Worm (Caenorhabditis elegans) whole organism, young adult: ENCODE measurements around the gene Y104H12D.2.

Experiments
- F39B2.1 ChIP-seq: fragments of 200-800 bp; sonication (Bioruptor generic); IDR thresholded peaks from 2 replicates; pipeline ENCODE4 v1.3.6; 2022; ENCODE audit warnings: missing genetic modification reagents, missing genetic modification characterization, missing compliant biosample characterization
- chd-7 ChIP-seq: sonication (generic microtip); optimal IDR thresholded peaks from 2 replicates; lab custom pipeline; 2016; ENCODE audit warnings: mild to moderate bottlenecking, missing genetic modification characterization, moderate library complexity, missing compliant biosample characterization
- ekl-4 ChIP-seq: fragments of 200-800 bp; sonication (Bioruptor generic); IDR thresholded peaks from 2 replicates; pipeline ENCODE4 v1.3.6; 2022; ENCODE audit warnings: missing genetic modification reagents, missing genetic modification characterization, missing compliant biosample characterization
- hlh-26 ChIP-seq: fragments of 200-800 bp; sonication (Bioruptor generic); conservative IDR thresholded peaks from 2 replicates; pipeline ENCODE4 v1.3.6; 2022; ENCODE audit warnings: missing genetic modification reagents, missing genetic modification characterization, missing compliant biosample characterization
- let-607 ChIP-seq, 2 experiments: fragments of 200-800 bp in 1 of 2; sonication (Bioruptor generic) in 1 of 2; sonication (generic microtip) in 1 of 2; optimal IDR thresholded peaks; 2 replicates each; lab custom pipeline; 2016 to 2018; ENCODE audit warnings: mild to moderate bottlenecking in 2 of 2, missing compliant biosample characterization in 2 of 2, missing genetic modification characterization in 2 of 2, moderate library complexity in 2 of 2, missing genotype in 1 of 2
- rpc-1 ChIP-seq, 2 experiments: fragments of 150-350 bp in 1 of 2; sonication (generic microtip) in 1 of 2; optimal IDR thresholded peaks; 2 replicates each; lab custom pipeline; 2014 to 2018; ENCODE audit warnings: missing biosample characterization in 1 of 2, missing genetic modification characterization in 1 of 2, missing genetic modification reagents in 1 of 2, missing genotype in 1 of 2
- unc-62 ChIP-seq: fragments of 150-350 bp; optimal IDR thresholded peaks from 2 replicates; lab custom pipeline; 2014; ENCODE audit warnings: missing biosample characterization, missing genetic modification reagents, missing genetic modification characterization

ce11 chrIV:1209813-1210212 is 32.0 kb downstream of the Y104H12D.2 start:
- no peak for TF ChIP-seq chd-7
- no peak for TF ChIP-seq let-607 (tag; optimal IDR thresholded peaks at IDR 0.05; lab: Kevin White, UChicago)
- no peak for TF ChIP-seq ekl-4 (GFP tag; lab: Robert Waterston, UW)
- TF ChIP-seq F39B2.1 (GFP tag; lab: Robert Waterston, UW): no peak
- no peak for TF ChIP-seq unc-62 (GFP tag; lab: Kevin White, UChicago)
- no peak for TF ChIP-seq rpc-1 (optimal IDR thresholded peaks at IDR 0.05; lab: Kevin White, UChicago)
- no peak for TF ChIP-seq rpc-1 (tag; optimal IDR thresholded peaks at IDR 0.05; lab: Kevin White, UChicago)
- no peak for TF ChIP-seq hlh-26 (GFP tag; lab: Robert Waterston, UW)
